Worm (Caenorhabditis elegans): ENCODE measurements around the gene fbxa-1.

- no peak for TF ChIP-seq him-1 (tag; optimal IDR thresholded peaks at IDR 0.05)
- TF ChIP-seq dao-5 (tag; optimal IDR thresholded peaks at IDR 0.05), result no peak
These were observed 20.7 kb upstream of the fbxa-1 start for ce11 chrIII:2328612-2329011.

Data from whole organism, L4/young adult.